Worm (Caenorhabditis elegans) whole organism, late embryonic: Measurements from ENCODE around the gene sas-4.
A peak's percentile ranks its signal among the peaks of the same experiment; 100 is the strongest.
"Not testable (repeated sequence)": the region's sequence is repeated elsewhere in the genome, so short reads cannot be mapped to it uniquely, and the experiment has no call there.

Source experiments
- C08G9.2 ChIP-seq: sonication (generic microtip); optimal IDR thresholded peaks from 2 replicates; lab custom pipeline; 2016; ENCODE audit warnings: mild to moderate bottlenecking, missing genetic modification characterization, moderate library complexity, missing compliant biosample characterization
- K09A11.1 ChIP-seq: sonication (generic microtip); optimal IDR thresholded peaks from 2 replicates; lab custom pipeline; 2017; ENCODE audit warnings: antibody characterized with exemption, mild to moderate bottlenecking, missing genetic modification characterization, missing compliant biosample characterization; ENCODE audit not compliant: insufficient read depth
- ama-1 ChIP-seq: fragments of 150-350 bp; optimal IDR thresholded peaks from 2 replicates; lab custom pipeline; 2014
- ceh-18 ChIP-seq: sonication (generic microtip); optimal IDR thresholded peaks from 2 replicates; lab custom pipeline; 2016; ENCODE audit warnings: missing genetic modification characterization, missing compliant biosample characterization
- ceh-2 ChIP-seq: sonication (generic microtip); optimal IDR thresholded peaks from 2 replicates; lab custom pipeline; 2016; ENCODE audit warnings: missing genotype, missing genetic modification characterization, missing compliant biosample characterization
- ceh-24 ChIP-seq: sonication (generic microtip); optimal IDR thresholded peaks from 2 replicates; lab custom pipeline; 2016; ENCODE audit warnings: mild to moderate bottlenecking, missing genetic modification characterization, missing compliant biosample characterization
- ceh-34 ChIP-seq: sonication (generic microtip); optimal IDR thresholded peaks from 2 replicates; lab custom pipeline; 2016; ENCODE audit warnings: mild to moderate bottlenecking, missing genetic modification characterization, missing compliant biosample characterization
- ceh-48 ChIP-seq: sonication (generic microtip); optimal IDR thresholded peaks from 2 replicates; lab custom pipeline; 2016; ENCODE audit warnings: missing genetic modification characterization, inconsistent platforms, missing compliant biosample characterization
- ceh-6 ChIP-seq: fragments of 200-800 bp; sonication (Bioruptor generic); optimal IDR thresholded peaks from 2 replicates; lab custom pipeline; 2018; ENCODE audit warnings: mild to moderate bottlenecking, missing genetic modification characterization, missing compliant biosample characterization
- che-1 ChIP-seq: sonication (generic microtip); optimal IDR thresholded peaks from 2 replicates; lab custom pipeline; 2016; ENCODE audit warnings: mild to moderate bottlenecking, missing genetic modification characterization, missing compliant biosample characterization
- dmd-4 ChIP-seq: sonication (generic microtip); optimal IDR thresholded peaks from 2 replicates; lab custom pipeline; 2016; ENCODE audit warnings: borderline replicate concordance, missing genetic modification characterization, missing compliant biosample characterization
- elt-4 ChIP-seq: sonication (generic microtip); optimal IDR thresholded peaks from 2 replicates; lab custom pipeline; 2016; ENCODE audit warnings: missing genetic modification characterization, missing compliant biosample characterization
- ets-4 ChIP-seq: sonication (generic microtip); optimal IDR thresholded peaks from 2 replicates; lab custom pipeline; 2016; ENCODE audit warnings: missing genetic modification characterization, missing compliant biosample characterization
- fkh-10 ChIP-seq: fragments of 150-350 bp; optimal IDR thresholded peaks from 2 replicates; lab custom pipeline; 2014; ENCODE audit warnings: missing biosample characterization, missing genetic modification reagents, missing genetic modification characterization
- gmeb-2 ChIP-seq: sonication (generic microtip); optimal IDR thresholded peaks from 2 replicates; lab custom pipeline; 2016; ENCODE audit warnings: missing genetic modification characterization, inconsistent platforms, missing compliant biosample characterization
- hlh-30 ChIP-seq: sonication (generic microtip); optimal IDR thresholded peaks from 2 replicates; lab custom pipeline; 2017; ENCODE audit warnings: antibody characterized with exemption, missing genetic modification characterization, missing compliant biosample characterization; ENCODE audit not compliant: insufficient read depth
- lim-6 ChIP-seq: sonication (generic microtip); optimal IDR thresholded peaks from 2 replicates; lab custom pipeline; 2016; ENCODE audit warnings: missing genetic modification characterization, missing compliant biosample characterization
- lin-11 ChIP-seq: fragments of 200-800 bp; sonication (Bioruptor generic); optimal IDR thresholded peaks from 2 replicates; lab custom pipeline; 2018; ENCODE audit warnings: mild to moderate bottlenecking, missing genetic modification characterization, missing compliant biosample characterization
- nfya-1 ChIP-seq: sonication (generic microtip); optimal IDR thresholded peaks from 2 replicates; lab custom pipeline; 2017; ENCODE audit warnings: missing genetic modification characterization, mild to moderate bottlenecking, missing compliant biosample characterization, antibody characterized with exemption, moderate library complexity
- nhr-11 ChIP-seq: fragments of 150-350 bp; optimal IDR thresholded peaks from 2 replicates; lab custom pipeline; 2014; ENCODE audit warnings: missing biosample characterization, missing genetic modification characterization
- nhr-232 ChIP-seq: sonication (generic microtip); optimal IDR thresholded peaks from 2 replicates; lab custom pipeline; 2016; ENCODE audit warnings: missing genetic modification characterization, missing compliant biosample characterization
- npax-4 ChIP-seq: sonication (generic microtip); optimal IDR thresholded peaks from 2 replicates; lab custom pipeline; 2016; ENCODE audit warnings: missing genetic modification characterization, missing compliant biosample characterization
- odd-2 ChIP-seq: sonication (generic microtip); optimal IDR thresholded peaks from 2 replicates; lab custom pipeline; 2017; ENCODE audit warnings: antibody characterized with exemption, mild to moderate bottlenecking, missing genetic modification characterization, missing compliant biosample characterization
- pag-3 ChIP-seq: sonication (generic microtip); optimal IDR thresholded peaks from 2 replicates; lab custom pipeline; 2016; ENCODE audit warnings: missing compliant biosample characterization, missing genetic modification characterization, borderline replicate concordance
- pat-9 ChIP-seq: fragments of 200-800 bp; sonication (Bioruptor generic); optimal IDR thresholded peaks from 2 replicates; lab custom pipeline; 2018; ENCODE audit warnings: mild to moderate bottlenecking, missing genetic modification characterization, moderate library complexity, missing compliant biosample characterization
- pha-2 ChIP-seq: sonication (generic microtip); optimal IDR thresholded peaks from 2 replicates; lab custom pipeline; 2017; ENCODE audit warnings: mild to moderate bottlenecking, missing genetic modification characterization, missing compliant biosample characterization
- pqm-1 ChIP-seq: sonication (generic microtip); optimal IDR thresholded peaks from 2 replicates; lab custom pipeline; 2016; ENCODE audit warnings: missing genetic modification characterization, missing compliant biosample characterization
- pros-1 ChIP-seq: fragments of 150-350 bp; optimal IDR thresholded peaks from 2 replicates; lab custom pipeline; 2014; ENCODE audit warnings: missing biosample characterization, missing genetic modification reagents, missing genetic modification characterization
- ref-2 ChIP-seq: sonication (generic microtip); optimal IDR thresholded peaks from 2 replicates; lab custom pipeline; 2016; ENCODE audit warnings: missing genetic modification characterization, missing compliant biosample characterization
- sdc-2 ChIP-seq: sonication (generic microtip); optimal IDR thresholded peaks from 2 replicates; lab custom pipeline; 2016; ENCODE audit warnings: missing genotype, missing genetic modification characterization, missing compliant biosample characterization
- sox-2 ChIP-seq: fragments of 200-800 bp; sonication (Bioruptor generic); IDR thresholded peaks from 2 replicates; pipeline ENCODE4 v1.3.6; 2022; ENCODE audit warnings: missing genetic modification reagents, missing genetic modification characterization, missing compliant biosample characterization
- sox-4 ChIP-seq: sonication (generic microtip); optimal IDR thresholded peaks from 2 replicates; lab custom pipeline; 2017; ENCODE audit warnings: mild to moderate bottlenecking, missing genetic modification characterization, inconsistent platforms, missing compliant biosample characterization
- syd-9 ChIP-seq: sonication (generic microtip); optimal IDR thresholded peaks from 2 replicates; lab custom pipeline; 2016; ENCODE audit warnings: mild to moderate bottlenecking, missing genetic modification characterization, moderate library complexity, missing compliant biosample characterization
- tbx-2 ChIP-seq: sonication (generic microtip); optimal IDR thresholded peaks from 2 replicates; lab custom pipeline; 2016; ENCODE audit warnings: missing genetic modification characterization, missing compliant biosample characterization
- unc-55 ChIP-seq: sonication (generic microtip); optimal IDR thresholded peaks from 2 replicates; lab custom pipeline; 2017; ENCODE audit warnings: missing biosample characterization, missing genetic modification reagents, missing genetic modification characterization

Gene sas-4

DNA sequence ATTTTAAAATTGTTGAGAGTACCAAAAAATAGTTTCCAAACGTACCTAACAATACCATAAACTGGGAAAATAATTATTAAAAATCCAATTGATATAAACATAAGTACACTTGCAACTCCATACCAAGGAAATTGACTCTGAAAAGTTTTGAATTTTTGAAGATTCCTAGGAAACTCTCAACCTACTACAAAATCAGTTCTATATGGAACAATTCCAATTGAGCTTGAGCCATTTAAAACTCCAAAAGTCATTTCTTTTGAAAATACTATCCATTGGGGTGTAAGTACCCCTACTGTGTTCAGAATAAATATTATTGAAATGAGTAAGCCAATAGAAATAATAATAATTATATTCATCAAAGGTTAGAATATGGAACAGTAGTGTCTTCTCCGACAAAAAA lies 21.0 kb upstream of the sas-4 start, which contains the start of gene clc-28:
clc-28 (minus strand) TSS at position 101 of the 400 bp plus-strand sequence.
- not testable (repeated sequence) for TF ChIP-seq pat-9; lim-6 (tag; lab: Kevin White, UChicago); ceh-6
- TF ChIP-seq, all 69 proteins: peak for 0; not testable (repeated sequence) for 69

DNA sequence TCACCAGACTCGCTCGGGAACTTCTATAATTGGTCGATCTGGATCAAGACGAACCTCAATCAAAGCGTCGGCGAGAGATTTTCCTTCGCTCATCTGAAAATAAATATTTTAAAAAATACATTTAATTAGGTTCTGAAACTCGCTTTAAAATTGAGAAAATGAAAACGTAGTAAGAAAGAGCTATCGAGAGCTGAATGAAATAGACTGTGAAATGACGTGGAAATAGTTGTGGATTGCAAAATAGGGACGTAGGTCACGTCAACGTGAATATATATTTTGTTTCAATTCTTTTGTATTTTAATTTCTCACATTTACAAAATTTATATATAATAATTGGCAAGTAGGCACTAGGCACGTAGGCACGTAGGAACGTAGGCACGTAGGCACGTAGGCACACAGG lies 16.0 kb upstream of the sas-4 start, which contains the start of gene ZC262.4:
ZC262.4 (minus strand) TSS at position 101 of the 400 bp plus-strand sequence.
- no peak for TF ChIP-seq C08G9.2 (tag; lab: Kevin White, UChicago)
- TF ChIP-seq syd-9 (tag; lab: Kevin White, UChicago): no peak
- TF ChIP-seq npax-4: no peak
- TF ChIP-seq pag-3 (tag; lab: Kevin White, UChicago): no peak
- TF ChIP-seq unc-55 (GFP tag; lab: Kevin White, UChicago): no peak
- no peak for TF ChIP-seq tbx-2 (tag; lab: Kevin White, UChicago)
- no peak for TF ChIP-seq sox-4 (tag; lab: Kevin White, UChicago)
- TF ChIP-seq lim-6 (tag; lab: Kevin White, UChicago): no peak
- TF ChIP-seq ceh-18 (tag; lab: Kevin White, UChicago): no peak
- TF ChIP-seq gmeb-2: no peak
- TF ChIP-seq fkh-10 (GFP tag; lab: Kevin White, UChicago): no peak
- no peak for TF ChIP-seq pros-1
- TF ChIP-seq, all 69 proteins: peak for 0

DNA sequence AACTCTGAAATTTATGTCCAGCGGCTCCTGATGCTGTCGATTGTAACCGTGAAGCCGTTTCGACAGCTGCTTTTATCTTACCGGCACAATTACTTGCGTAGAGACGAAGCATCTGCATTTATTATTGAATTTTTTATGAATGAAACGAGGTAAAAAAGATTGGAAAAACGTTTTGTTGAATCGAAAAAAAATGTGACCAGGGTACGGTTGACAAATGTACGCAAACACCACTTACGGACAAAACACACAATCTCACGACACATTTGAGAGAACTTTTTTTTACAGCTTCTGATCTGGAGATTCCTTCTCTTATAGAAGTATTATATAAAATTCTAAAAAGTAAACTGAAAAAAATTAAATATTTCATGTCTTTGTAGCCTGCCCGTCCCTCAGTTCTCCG lies 13.4 kb upstream of the sas-4 start, which contains the start of the genes mrps-18A and ZC262.2:
mrps-18A (minus strand) TSS at position 141 of the 400 bp plus-strand sequence.
ZC262.2 (plus strand) TSS at position 284 of the 400 bp plus-strand sequence.
- TF ChIP-seq ceh-6: no peak
- TF ChIP-seq hlh-30 (tag; lab: Kevin White, UChicago): peak; percentile 62
- peak; percentile 9 for TF ChIP-seq nfya-1 (tag; lab: Kevin White, UChicago)

DNA sequence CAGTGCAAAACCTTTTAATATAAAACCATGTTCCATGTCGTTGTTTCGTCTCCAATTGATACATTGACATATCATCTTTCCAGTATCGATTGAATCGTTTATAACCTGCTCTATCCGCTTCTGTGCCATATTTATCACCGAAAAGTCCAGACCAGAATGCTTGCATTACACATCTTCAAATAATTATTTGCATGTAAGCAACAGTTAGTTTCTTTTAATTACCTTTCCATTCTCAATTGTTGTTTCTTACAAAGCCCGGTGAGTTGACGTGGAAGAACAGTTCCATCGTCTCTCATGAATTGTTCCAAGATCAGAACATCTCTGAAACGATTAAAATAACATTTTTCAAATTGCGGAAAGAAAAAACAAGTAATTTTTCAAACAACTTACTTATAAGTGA lies 12.8 kb upstream of the sas-4 start, which contains the start of gene iglr-2:
iglr-2 (minus strand) TSS at position 101 of the 400 bp plus-strand sequence.
- no peak for TF ChIP-seq dmd-4 (tag; lab: Kevin White, UChicago)
- TF ChIP-seq ceh-18 (tag; lab: Kevin White, UChicago): no peak
- no peak for TF ChIP-seq ceh-48 (tag; lab: Kevin White, UChicago)
- TF ChIP-seq elt-4: no peak
- TF ChIP-seq ets-4 (tag; lab: Kevin White, UChicago): no peak
- no peak for TF ChIP-seq ceh-24 (tag; lab: Kevin White, UChicago)
- no peak for TF ChIP-seq ceh-34
- TF ChIP-seq unc-55 (GFP tag; lab: Kevin White, UChicago): no peak
- no peak for TF ChIP-seq npax-4
- TF ChIP-seq pat-9: no peak
- no peak for TF ChIP-seq nhr-11 (tag; lab: Kevin White, UChicago)
- no peak for TF ChIP-seq pqm-1 (tag; lab: Kevin White, UChicago)
- TF ChIP-seq fkh-10 (GFP tag; lab: Kevin White, UChicago): no peak
- no peak for TF ChIP-seq ama-1 (lab: Kevin White, UChicago)
- no peak for TF ChIP-seq lin-11 (tag; lab: Kevin White, UChicago)
- no peak for TF ChIP-seq ceh-2 (tag; lab: Kevin White, UChicago)
- TF ChIP-seq sox-2 (GFP tag; lab: Robert Waterston, UW): no peak
- TF ChIP-seq, all 69 proteins: peak for 0

DNA sequence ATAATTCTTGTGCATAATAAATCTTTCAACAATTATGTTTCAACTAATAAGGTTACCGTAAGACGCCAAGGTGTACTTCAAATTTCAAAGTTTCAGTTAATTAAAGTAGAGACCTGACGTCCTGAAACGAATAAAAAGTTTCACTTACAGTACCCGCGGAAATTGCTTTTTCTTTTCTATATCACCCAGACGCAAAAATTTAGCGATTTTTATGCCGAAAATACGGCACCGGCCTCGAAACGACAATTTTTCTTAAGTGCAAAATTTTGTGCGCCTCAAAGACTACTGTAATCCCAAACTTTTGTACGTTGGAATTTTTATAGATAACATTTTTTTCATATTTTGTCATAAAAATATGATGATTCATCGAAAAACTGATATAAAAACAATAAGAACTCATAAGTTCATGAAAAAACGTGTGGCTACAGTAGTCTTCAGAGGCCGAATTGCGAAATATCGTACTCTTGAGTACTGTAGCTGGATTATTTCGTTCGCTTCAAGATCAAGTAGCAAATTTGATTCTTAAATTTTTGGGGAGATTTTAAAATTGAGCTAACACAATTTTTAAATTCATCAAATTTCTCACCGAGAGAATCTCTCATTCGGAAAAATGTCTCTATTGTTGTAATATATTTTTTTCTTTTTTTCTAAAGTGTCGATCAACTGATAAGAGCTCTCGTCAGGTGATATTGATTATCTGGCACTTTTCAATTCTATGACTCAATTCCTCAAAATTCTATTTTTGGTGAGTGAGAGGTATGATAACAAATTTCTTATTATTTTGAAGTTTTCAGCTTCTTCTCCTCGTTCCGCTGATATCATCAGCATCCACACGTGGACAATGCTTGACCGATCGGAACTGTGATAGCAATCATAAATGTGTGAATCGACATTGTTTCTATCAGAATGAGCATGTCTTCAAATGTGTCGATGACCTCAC lies 7.5 kb upstream of the sas-4 start, which contains the start of gene ZC262.13:
ZC262.13 (plus strand) TSS at position 641 of the 940 bp plus-strand sequence.
- TF ChIP-seq pha-2 (tag; lab: Kevin White, UChicago): no peak
- no peak for TF ChIP-seq lim-6 (tag; lab: Kevin White, UChicago)
- no peak for TF ChIP-seq sdc-2
- TF ChIP-seq ref-2 (tag; lab: Kevin White, UChicago): no peak
- TF ChIP-seq ceh-2 (tag; lab: Kevin White, UChicago): no peak
- no peak for TF ChIP-seq lin-11 (tag; lab: Kevin White, UChicago)
- TF ChIP-seq K09A11.1 (tag; lab: Kevin White, UChicago): no peak
- TF ChIP-seq ama-1 (lab: Kevin White, UChicago): no peak
- no peak for TF ChIP-seq C08G9.2 (tag; lab: Kevin White, UChicago)
- no peak for TF ChIP-seq che-1
- TF ChIP-seq nhr-232: no peak
- no peak for TF ChIP-seq odd-2 (tag; lab: Kevin White, UChicago)
- no peak for TF ChIP-seq tbx-2 (tag; lab: Kevin White, UChicago)
- no peak for TF ChIP-seq sox-4 (tag; lab: Kevin White, UChicago)
- TF ChIP-seq gmeb-2: no peak
